Worm (Caenorhabditis elegans) whole organism, late embryonic: ENCODE data around the gene T07G12.5.

Experiments used
- F13H6.1 ChIP-seq: sonication (generic microtip); optimal IDR thresholded peaks from 2 replicates; lab custom pipeline; 2016; ENCODE audit warnings: missing genetic modification characterization, missing compliant biosample characterization
- K02D7.2 ChIP-seq: sonication (generic microtip); optimal IDR thresholded peaks from 2 replicates; lab custom pipeline; 2017; ENCODE audit warnings: mild to moderate bottlenecking, missing genetic modification characterization, missing compliant biosample characterization
- K09A11.1 ChIP-seq: sonication (generic microtip); optimal IDR thresholded peaks from 2 replicates; lab custom pipeline; 2017; ENCODE audit warnings: antibody characterized with exemption, mild to moderate bottlenecking, missing genetic modification characterization, missing compliant biosample characterization; ENCODE audit not compliant: insufficient read depth
- T23F11.4 ChIP-seq: fragments of 200-800 bp; sonication (Bioruptor generic); optimal IDR thresholded peaks from 2 replicates; lab custom pipeline; 2018; ENCODE audit warnings: mild to moderate bottlenecking, missing genetic modification characterization, missing compliant biosample characterization
- Y22D7AL.16 ChIP-seq: sonication (generic microtip); optimal IDR thresholded peaks from 2 replicates; lab custom pipeline; 2016; ENCODE audit warnings: missing genetic modification characterization, missing compliant biosample characterization
- ahr-1 ChIP-seq: sonication (generic microtip); optimal IDR thresholded peaks from 2 replicates; lab custom pipeline; 2016; ENCODE audit warnings: missing genetic modification characterization, missing compliant biosample characterization
- ceh-14 ChIP-seq: sonication (generic microtip); optimal IDR thresholded peaks from 2 replicates; lab custom pipeline; 2016; ENCODE audit warnings: missing genotype, missing genetic modification characterization, missing compliant biosample characterization
- ceh-18 ChIP-seq: sonication (generic microtip); optimal IDR thresholded peaks from 2 replicates; lab custom pipeline; 2016; ENCODE audit warnings: missing genetic modification characterization, missing compliant biosample characterization
- ceh-19 ChIP-seq: fragments of 200-800 bp; sonication (Bioruptor generic); optimal IDR thresholded peaks from 2 replicates; lab custom pipeline; 2018; ENCODE audit warnings: mild to moderate bottlenecking, missing genetic modification characterization, missing compliant biosample characterization
- ceh-2 ChIP-seq: sonication (generic microtip); optimal IDR thresholded peaks from 2 replicates; lab custom pipeline; 2016; ENCODE audit warnings: missing genotype, missing genetic modification characterization, missing compliant biosample characterization
- ceh-24 ChIP-seq: sonication (generic microtip); optimal IDR thresholded peaks from 2 replicates; lab custom pipeline; 2016; ENCODE audit warnings: mild to moderate bottlenecking, missing genetic modification characterization, missing compliant biosample characterization
- ceh-31 ChIP-seq: sonication (generic microtip); optimal IDR thresholded peaks from 2 replicates; lab custom pipeline; 2016; ENCODE audit warnings: missing genetic modification characterization, missing compliant biosample characterization
- ceh-9 ChIP-seq: sonication (generic microtip); optimal IDR thresholded peaks from 2 replicates; lab custom pipeline; 2016; ENCODE audit warnings: mild to moderate bottlenecking, missing genetic modification characterization, inconsistent platforms, missing compliant biosample characterization
- che-1 ChIP-seq: sonication (generic microtip); optimal IDR thresholded peaks from 2 replicates; lab custom pipeline; 2016; ENCODE audit warnings: mild to moderate bottlenecking, missing genetic modification characterization, missing compliant biosample characterization
- dve-1 ChIP-seq: sonication (generic microtip); optimal IDR thresholded peaks from 2 replicates; lab custom pipeline; 2017; ENCODE audit warnings: antibody characterized with exemption, mild to moderate bottlenecking, missing genetic modification characterization, missing compliant biosample characterization
- elt-2 ChIP-seq: sonication (generic microtip); optimal IDR thresholded peaks from 2 replicates; lab custom pipeline; 2016; ENCODE audit warnings: missing genetic modification reagents, missing genetic modification characterization, missing compliant biosample characterization
- fax-1 ChIP-seq: sonication (generic microtip); optimal IDR thresholded peaks from 2 replicates; lab custom pipeline; 2016; ENCODE audit warnings: missing genotype, missing genetic modification characterization, missing compliant biosample characterization
- fkh-10 ChIP-seq: fragments of 150-350 bp; optimal IDR thresholded peaks from 2 replicates; lab custom pipeline; 2014; ENCODE audit warnings: missing biosample characterization, missing genetic modification reagents, missing genetic modification characterization
- fkh-6 ChIP-seq: sonication (generic microtip); optimal IDR thresholded peaks from 2 replicates; lab custom pipeline; 2016; ENCODE audit warnings: missing genetic modification characterization, missing compliant biosample characterization
- hlh-6 ChIP-seq: sonication (generic microtip); optimal IDR thresholded peaks from 2 replicates; lab custom pipeline; 2016; ENCODE audit warnings: missing genotype, missing genetic modification characterization, missing compliant biosample characterization
- hlh-8 ChIP-seq: sonication (generic microtip); optimal IDR thresholded peaks from 2 replicates; lab custom pipeline; 2016; ENCODE audit warnings: missing genotype, missing genetic modification characterization, missing compliant biosample characterization
- lin-11 ChIP-seq: fragments of 200-800 bp; sonication (Bioruptor generic); optimal IDR thresholded peaks from 2 replicates; lab custom pipeline; 2018; ENCODE audit warnings: mild to moderate bottlenecking, missing genetic modification characterization, missing compliant biosample characterization
- madf-2 ChIP-seq: sonication (generic microtip); optimal IDR thresholded peaks from 2 replicates; lab custom pipeline; 2017; ENCODE audit warnings: missing genetic modification characterization, missing compliant biosample characterization
- nfya-1 ChIP-seq: sonication (generic microtip); optimal IDR thresholded peaks from 2 replicates; lab custom pipeline; 2017; ENCODE audit warnings: missing genetic modification characterization, mild to moderate bottlenecking, missing compliant biosample characterization, antibody characterized with exemption, moderate library complexity
- nhr-232 ChIP-seq: sonication (generic microtip); optimal IDR thresholded peaks from 2 replicates; lab custom pipeline; 2016; ENCODE audit warnings: missing genetic modification characterization, missing compliant biosample characterization
- pat-9 ChIP-seq: fragments of 200-800 bp; sonication (Bioruptor generic); optimal IDR thresholded peaks from 2 replicates; lab custom pipeline; 2018; ENCODE audit warnings: mild to moderate bottlenecking, missing genetic modification characterization, moderate library complexity, missing compliant biosample characterization
- pha-2 ChIP-seq: sonication (generic microtip); optimal IDR thresholded peaks from 2 replicates; lab custom pipeline; 2017; ENCODE audit warnings: mild to moderate bottlenecking, missing genetic modification characterization, missing compliant biosample characterization
- pha-4 ChIP-seq: fragments of 150-350 bp; optimal IDR thresholded peaks from 2 replicates; lab custom pipeline; 2018; ENCODE audit warnings: missing biosample characterization, missing genetic modification reagents, missing genetic modification characterization
- pros-1 ChIP-seq: fragments of 150-350 bp; optimal IDR thresholded peaks from 2 replicates; lab custom pipeline; 2014; ENCODE audit warnings: missing biosample characterization, missing genetic modification reagents, missing genetic modification characterization
- rnt-1 ChIP-seq: sonication (generic microtip); optimal IDR thresholded peaks from 2 replicates; lab custom pipeline; 2016; ENCODE audit warnings: missing genetic modification characterization, missing compliant biosample characterization
- sdc-2 ChIP-seq: sonication (generic microtip); optimal IDR thresholded peaks from 2 replicates; lab custom pipeline; 2016; ENCODE audit warnings: missing genotype, missing genetic modification characterization, missing compliant biosample characterization
- sox-2 ChIP-seq: fragments of 200-800 bp; sonication (Bioruptor generic); IDR thresholded peaks from 2 replicates; pipeline ENCODE4 v1.3.6; 2022; ENCODE audit warnings: missing genetic modification reagents, missing genetic modification characterization, missing compliant biosample characterization
- sox-4 ChIP-seq: sonication (generic microtip); optimal IDR thresholded peaks from 2 replicates; lab custom pipeline; 2017; ENCODE audit warnings: mild to moderate bottlenecking, missing genetic modification characterization, inconsistent platforms, missing compliant biosample characterization
- ttx-3 ChIP-seq: sonication (generic microtip); optimal IDR thresholded peaks from 2 replicates; lab custom pipeline; 2016; ENCODE audit warnings: missing genetic modification reagents, missing genetic modification characterization, missing compliant biosample characterization
- unc-3 ChIP-seq, 2 experiments: fragments of 200-800 bp in 1 of 2; sonication (Bioruptor generic) in 1 of 2; sonication (generic microtip) in 1 of 2; conservative IDR thresholded peaks in 1 of 2; optimal IDR thresholded peaks in 1 of 2; 2 replicates each; pipeline versions ENCODE4 v1.3.6 to Lab custom; 2016 to 2022; ENCODE audit warnings: missing compliant biosample characterization in 2 of 2, missing genetic modification characterization in 2 of 2, missing genetic modification reagents in 1 of 2
- unc-42 ChIP-seq: sonication (generic microtip); optimal IDR thresholded peaks from 2 replicates; lab custom pipeline; 2016; ENCODE audit warnings: missing genotype, missing genetic modification characterization, missing compliant biosample characterization
- ztf-16 ChIP-seq: sonication (generic microtip); optimal IDR thresholded peaks from 2 replicates; lab custom pipeline; 2017; ENCODE audit warnings: missing genetic modification characterization, missing compliant biosample characterization

Gene T07G12.5

DNA sequence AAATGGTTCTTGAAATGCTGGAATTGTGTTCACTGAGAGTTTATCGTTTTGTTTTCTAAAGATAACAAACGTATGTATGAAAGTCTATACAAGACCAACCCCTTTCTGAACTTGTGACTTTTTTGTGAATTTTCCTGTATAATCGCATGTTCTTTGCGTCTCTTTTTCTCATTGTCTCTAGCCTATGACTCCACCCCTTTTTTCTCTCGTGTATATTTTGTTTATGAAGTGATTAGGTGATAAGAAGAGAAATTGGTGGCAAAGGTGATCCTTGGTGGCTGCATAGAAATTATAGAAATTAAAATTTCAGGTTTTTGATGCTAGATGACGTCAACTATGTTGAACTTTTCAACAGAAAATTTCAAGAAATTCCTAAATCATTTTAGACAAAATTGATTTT lies at the start of gene T07G12.5:
TSS of gene T07G12.5 (minus strand) at position 101 of the 400 bp plus-strand sequence.
- TF ChIP-seq ceh-18 (tag; lab: Kevin White, UChicago) (no peak), elt-2 (tag; lab: Kevin White, UChicago) (no peak), ceh-24 (no peak), ceh-2 (tag; lab: Kevin White, UChicago) (no peak), fkh-10 (GFP tag; lab: Kevin White, UChicago) (no peak), F13H6.1 (tag; lab: Kevin White, UChicago) (no peak), unc-42 (no peak), pha-4 (tag; lab: Kevin White, UChicago) (no peak), T23F11.4 (GFP tag; lab: Kevin White, UChicago) (no peak), che-1 (tag; lab: Kevin White, UChicago) (no peak), ahr-1 (tag; lab: Kevin White, UChicago) (no peak), unc-3 (GFP tag; conservative IDR thresholded peaks at IDR 0.05; lab: Robert Waterston, UW) (no peak), unc-3 (tag; optimal IDR thresholded peaks at IDR 0.05; lab: Kevin White, UChicago) (no peak), K09A11.1 (no peak), dve-1 (tag; lab: Kevin White, UChicago) (no peak), sox-2 (GFP tag; lab: Robert Waterston, UW) (no peak)

DNA sequence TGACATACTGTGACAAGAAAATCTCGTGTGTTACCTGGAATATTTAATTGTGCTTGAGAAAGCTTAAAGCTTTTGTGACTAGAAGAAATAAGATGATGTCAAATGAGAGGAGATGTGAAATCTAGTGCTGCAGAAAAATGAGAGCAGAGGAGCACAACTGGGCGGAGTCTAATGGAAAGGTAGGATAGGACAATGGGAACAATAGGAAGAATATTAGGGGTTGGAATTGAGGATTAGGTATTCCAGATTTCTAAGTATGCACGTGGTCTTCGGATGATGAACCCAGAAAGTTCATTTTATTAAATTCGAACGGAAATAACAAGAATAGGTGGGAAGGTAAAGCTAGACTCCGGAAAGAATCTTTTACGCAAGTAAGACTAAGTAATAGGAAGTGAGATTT lies 48.6 kb upstream of the T07G12.5 start, which contains the start of gene C43F9.7:
TSS of gene C43F9.7 (minus strand) at position 101 of the 400 bp plus-strand sequence.
- no peak for TF ChIP-seq nfya-1 (tag; lab: Kevin White, UChicago)
- no peak for TF ChIP-seq elt-2 (tag; lab: Kevin White, UChicago)
- TF ChIP-seq hlh-8: no peak
- TF ChIP-seq fax-1: no peak
- TF ChIP-seq madf-2: no peak
- no peak for TF ChIP-seq nhr-232 (tag; lab: Kevin White, UChicago)
- no peak for TF ChIP-seq ceh-2 (tag; lab: Kevin White, UChicago)
- no peak for TF ChIP-seq sdc-2
- no peak for TF ChIP-seq ceh-19 (GFP tag; lab: Kevin White, UChicago)
- TF ChIP-seq, all 69 proteins: peak for 0

DNA sequence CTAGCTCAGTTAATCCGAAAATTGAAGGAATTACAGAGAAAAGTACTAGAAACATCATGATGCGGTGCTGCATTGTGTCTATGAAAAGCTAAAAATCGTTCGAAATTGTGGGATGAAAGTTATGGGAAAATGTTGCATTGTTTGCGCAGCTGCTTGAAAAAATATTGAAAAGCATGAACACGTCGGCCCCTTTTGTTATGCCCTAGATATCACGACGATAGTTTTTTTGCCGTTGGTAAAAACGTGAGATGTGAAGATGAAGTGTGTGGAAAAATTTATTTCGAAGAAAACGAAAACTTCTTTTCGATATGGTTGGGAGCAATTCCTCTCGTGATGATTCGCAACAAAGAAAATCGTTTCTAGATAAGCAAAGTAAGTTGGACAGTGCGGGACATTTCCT lies 45.7 kb upstream of the T07G12.5 start, which contains the start of the genes C43F9.5 and nkb-2:
TSS of gene C43F9.5 (minus strand) at position 101 of the 400 bp plus-strand sequence.
TSS of gene nkb-2 (plus strand) at position 277 of the 400 bp plus-strand sequence.
- TF ChIP-seq ceh-9 (tag; lab: Kevin White, UChicago) (no peak), nfya-1 (tag; lab: Kevin White, UChicago) (no peak), pat-9 (tag; lab: Kevin White, UChicago) (no peak), K02D7.2 (tag; lab: Kevin White, UChicago) (no peak), pha-2 (tag; lab: Kevin White, UChicago) (no peak), ceh-31 (tag; lab: Kevin White, UChicago) (no peak), lin-11 (tag; lab: Kevin White, UChicago) (no peak), ceh-14 (tag; lab: Kevin White, UChicago) (no peak), ztf-16 (tag; lab: Kevin White, UChicago) (no peak), Y22D7AL.16 (tag; lab: Kevin White, UChicago) (no peak), sox-2 (GFP tag; lab: Robert Waterston, UW) (no peak)
- TF ChIP-seq, all 69 proteins: peak for 0

DNA sequence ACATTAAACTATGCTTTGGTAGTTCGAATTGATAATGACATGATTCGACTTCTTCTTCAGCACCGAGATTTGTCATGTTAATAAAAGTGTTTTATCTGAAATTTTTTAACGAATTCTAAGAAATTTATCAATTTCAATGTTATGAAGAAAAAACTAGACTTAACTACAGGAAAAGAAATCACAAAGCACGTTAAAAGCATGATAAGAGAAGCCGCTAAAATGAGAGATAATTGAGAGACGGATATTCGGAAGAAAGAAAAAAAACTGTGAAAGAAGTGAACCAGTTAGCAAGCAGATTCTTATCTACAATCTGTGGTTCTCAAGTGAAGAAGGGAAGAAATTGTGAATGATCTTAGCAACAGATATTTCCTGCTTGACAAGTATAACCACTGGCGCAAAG lies 44.1 kb upstream of the T07G12.5 start, which contains the start of gene C43F9.4:
TSS of gene C43F9.4 (minus strand) at position 101 of the 400 bp plus-strand sequence.
- no peak for TF ChIP-seq sox-4 (tag; lab: Kevin White, UChicago)
- TF ChIP-seq rnt-1: no peak
- TF ChIP-seq ttx-3 (tag; lab: Kevin White, UChicago): no peak
- no peak for TF ChIP-seq madf-2
- no peak for TF ChIP-seq fkh-6
- no peak for TF ChIP-seq T23F11.4 (GFP tag; lab: Kevin White, UChicago)
- no peak for TF ChIP-seq ceh-2 (tag; lab: Kevin White, UChicago)
- no peak for TF ChIP-seq Y22D7AL.16 (tag; lab: Kevin White, UChicago)
- no peak for TF ChIP-seq che-1 (tag; lab: Kevin White, UChicago)
- TF ChIP-seq ceh-19 (GFP tag; lab: Kevin White, UChicago): no peak
- TF ChIP-seq pros-1: no peak
- TF ChIP-seq hlh-6 (tag; lab: Kevin White, UChicago): no peak
